Worm (Caenorhabditis elegans): Measurements from ENCODE around the gene efn-3.

ce11 chrX:13503839-13504238 lies 26.6 kb upstream of the efn-3 start:
- TF ChIP-seq skn-1 (tag; optimal IDR thresholded peaks at IDR 0.05) (no peak), elt-3 (tag; optimal IDR thresholded peaks at IDR 0.05) (no peak), ztf-4 (tag; optimal IDR thresholded peaks at IDR 0.05) (no peak), pha-4 (tag; optimal IDR thresholded peaks at IDR 0.05) (no peak), unc-39 (tag; optimal IDR thresholded peaks at IDR 0.05) (no peak)

Measured in whole organism, L3 larva.